Worm (Caenorhabditis elegans): ENCODE results near the gene his-61.

The his-61 gene

DNA sequence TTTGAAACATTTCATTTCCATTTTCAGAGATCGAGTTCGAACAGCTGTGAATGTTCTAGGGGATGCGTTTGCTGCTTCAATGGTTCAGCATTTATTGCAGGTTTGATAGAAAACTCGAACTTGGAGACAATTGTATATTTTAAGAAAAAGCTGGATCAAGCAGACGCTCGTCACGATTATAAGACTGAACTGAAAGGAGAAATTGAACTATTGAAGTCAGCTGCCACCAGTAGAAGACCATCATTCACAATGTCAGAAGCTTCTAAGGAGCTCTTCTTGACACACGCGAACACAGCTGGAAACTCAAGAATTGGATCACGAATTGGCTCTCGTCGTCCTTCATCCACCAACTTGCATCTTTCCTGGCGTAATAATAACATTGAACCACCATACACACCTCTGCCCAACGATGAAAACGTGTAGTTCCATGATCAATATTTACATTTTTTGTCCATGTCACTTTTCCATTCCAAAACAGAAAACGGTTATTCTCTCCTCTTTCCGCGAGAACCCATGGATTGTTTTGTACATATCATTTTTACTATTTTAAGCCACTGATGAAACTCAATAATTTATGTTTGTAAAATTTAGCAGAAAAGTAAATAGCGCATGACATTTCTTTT is 20.0 kb upstream of the his-61 start (continued):
- peak; percentile 15 for TF ChIP-seq mes-4 (tag; optimal IDR thresholded peaks at IDR 0.05)
- TF ChIP-seq madf-8 (GFP tag; conservative IDR thresholded peaks at IDR 0.05) = no peak
- peak; percentile 11 for TF ChIP-seq lsl-1 (GFP tag; optimal IDR thresholded peaks at IDR 0.05)
- no peak for TF ChIP-seq nhr-179 (tag; optimal IDR thresholded peaks at IDR 0.05)
- no peak for TF ChIP-seq nfya-2 (GFP tag; IDR thresholded peaks at IDR 0.05)
- TF ChIP-seq dox-1 (GFP tag; IDR thresholded peaks at IDR 0.05) = no peak
- peak; percentile 78 for TF ChIP-seq snpc-1.3 (tag; optimal IDR thresholded peaks at IDR 0.05; ENCODE audit: insufficient read depth)
- TF ChIP-seq Y56A3A.18 (GFP tag; IDR thresholded peaks at IDR 0.05) = 0 out of 2 replicates have a peak, but pooled peaks have one; percentile 21
- no peak for TF ChIP-seq dpff-1 (tag; optimal IDR thresholded peaks at IDR 0.05)
- TF ChIP-seq hmg-1.2 (GFP tag; IDR thresholded peaks at IDR 0.05) = peak; percentile 50
- TF ChIP-seq attf-5 (GFP tag; optimal IDR thresholded peaks at IDR 0.05) = peak; percentile 1
- TF ChIP-seq mxl-1 (tag; optimal IDR thresholded peaks at IDR 0.05) = peak; percentile 39
- no peak for TF ChIP-seq sea-2 (GFP tag; IDR thresholded peaks at IDR 0.05)
- TF ChIP-seq ccch-3 (GFP tag; optimal IDR thresholded peaks at IDR 0.05) = no peak
- TF ChIP-seq xnd-1 (tag; optimal IDR thresholded peaks at IDR 0.05) = no peak
- TF ChIP-seq lin-40 (tag; optimal IDR thresholded peaks at IDR 0.05) = peak; percentile 35
- TF ChIP-seq mel-28 (tag; optimal IDR thresholded peaks at IDR 0.05; ENCODE audit: borderline replicate concordance) = no peak
- peak; percentile 19; the same call in 1 of the 2 replicates for TF ChIP-seq let-526 (GFP tag; IDR thresholded peaks at IDR 0.05)
- TF ChIP-seq hrde-1 (tag; optimal IDR thresholded peaks at IDR 0.05; ENCODE audit: borderline replicate concordance) = peak; percentile 78
- TF ChIP-seq akir-1 (GFP tag; optimal IDR thresholded peaks at IDR 0.05) = no peak
- no peak for TF ChIP-seq bed-2 (GFP tag; IDR thresholded peaks at IDR 0.05)
- TF ChIP-seq lag-1 (GFP tag; IDR thresholded peaks at IDR 0.05) = no peak
- TF ChIP-seq ztf-26 (tag; optimal IDR thresholded peaks at IDR 0.05) = peak; percentile 10
- peak; percentile 10 for TF ChIP-seq B0035.1 (tag; optimal IDR thresholded peaks at IDR 0.05)
- TF ChIP-seq ztf-22 (GFP tag; optimal IDR thresholded peaks at IDR 0.05) = peak; percentile 70
- no peak for TF ChIP-seq ztf-25 (GFP tag; IDR thresholded peaks at IDR 0.05)
- no peak for TF ChIP-seq sptf-2 (GFP tag; optimal IDR thresholded peaks at IDR 0.05)
- TF ChIP-seq ztf-18 (tag; optimal IDR thresholded peaks at IDR 0.05) = no peak
- no peak for TF ChIP-seq snpc-1.1 (tag; optimal IDR thresholded peaks at IDR 0.05; ENCODE audit: insufficient read depth)
- peak; percentile 24 for TF ChIP-seq rcor-1 (GFP tag; IDR thresholded peaks at IDR 0.05)
- TF ChIP-seq Y67H2A.10 (GFP tag; conservative IDR thresholded peaks at IDR 0.05) = no peak
- TF ChIP-seq F23B12.7 (tag; optimal IDR thresholded peaks at IDR 0.05; ENCODE audit: insufficient read depth) = no peak
- TF ChIP-seq madf-3 (GFP tag; IDR thresholded peaks at IDR 0.05) = peak; percentile 81; the same call in 1 of the 2 replicates
- peak; percentile 68 for TF ChIP-seq T26A5.8 (tag; optimal IDR thresholded peaks at IDR 0.05)
- TF ChIP-seq F57C9.4 (tag; optimal IDR thresholded peaks at IDR 0.05) = peak; percentile 43
- TF ChIP-seq unc-130 (GFP tag; optimal IDR thresholded peaks at IDR 0.05) = peak; percentile 20
- TF ChIP-seq ekl-4 (GFP tag; IDR thresholded peaks at IDR 0.05) = no peak; the same call in none of the 2 replicates
- TF ChIP-seq K11D2.4 (GFP tag; IDR thresholded peaks at IDR 0.05) = no peak
- no peak for TF ChIP-seq zim-3 (tag; optimal IDR thresholded peaks at IDR 0.05)
- TF ChIP-seq Y95B8A.8 (GFP tag; IDR thresholded peaks at IDR 0.05) = peak; percentile 73
- no peak for TF ChIP-seq fkh-3 (tag; optimal IDR thresholded peaks at IDR 0.05)
- no peak for TF ChIP-seq F22D6.2 (tag; optimal IDR thresholded peaks at IDR 0.05)
- TF ChIP-seq pha-4 (tag; optimal IDR thresholded peaks at IDR 0.05) = peak; percentile 36
- TF ChIP-seq rec-8 (tag; optimal IDR thresholded peaks at IDR 0.05) = peak in 1 of 2 experiments; percentile 18
- peak; percentile 67 for TF ChIP-seq hsf-1 (GFP tag; IDR thresholded peaks at IDR 0.05)
- no peak for TF ChIP-seq hlh-12 (tag; optimal IDR thresholded peaks at IDR 0.05)
- no peak for TF ChIP-seq egl-44 (GFP tag; IDR thresholded peaks at IDR 0.05)

Measured in whole organism, young adult.